Fruit fly (Drosophila melanogaster): ENCODE measurements around the gene CG1695.

CG1695 gene

dm6 chrX:20423747-20424165 is 10.0 kb upstream of the CG1695 start, which contains the start of the genes Pp4-19C and cactin (continued):
- TF ChIP-seq cyc (GFP tag; optimal IDR thresholded peaks at IDR 0.05) = peak; percentile 25
- no peak for TF ChIP-seq CG6808 (GFP tag; optimal IDR thresholded peaks at IDR 0.05)
- no peak for TF ChIP-seq CG6163 (GFP tag; IDR thresholded peaks at IDR 0.05)
- TF ChIP-seq Ets21C (GFP tag; optimal IDR thresholded peaks at IDR 0.05) = no peak
- TF ChIP-seq CG10669 (GFP tag; optimal IDR thresholded peaks at IDR 0.05) = no peak
- TF ChIP-seq CG34406 (GFP tag; optimal IDR thresholded peaks at IDR 0.05) = no peak
- no peak for TF ChIP-seq Sox15 (GFP tag; optimal IDR thresholded peaks at IDR 0.05)
- TF ChIP-seq CG16779 (tag; optimal IDR thresholded peaks at IDR 0.05) = no peak
- TF ChIP-seq fkh (GFP tag; optimal IDR thresholded peaks at IDR 0.05) = no peak

dm6 chrX:20426818-20427217 is 6.9 kb upstream of the CG1695 start, which contains the start of gene CG15456:
TSS of gene CG15456 (minus strand) at chrX:20427042.
- TF ChIP-seq fkh (GFP tag; optimal IDR thresholded peaks at IDR 0.05) (no peak), Ets96B (tag; optimal IDR thresholded peaks at IDR 0.05) (no peak), Eip78C (GFP tag) (no peak), OdsH (GFP tag; optimal IDR thresholded peaks at IDR 0.05) (no peak), CG34406 (GFP tag; optimal IDR thresholded peaks at IDR 0.05) (no peak), Hr39 (GFP tag; optimal IDR thresholded peaks at IDR 0.05) (no peak), CG8632 (GFP tag; optimal IDR thresholded peaks at IDR 0.05) (no peak), Hr38 (GFP tag; optimal IDR thresholded peaks at IDR 0.05) (no peak), Blimp-1 (GFP tag; optimal IDR thresholded peaks at IDR 0.05) (no peak), CG6163 (GFP tag; IDR thresholded peaks at IDR 0.05) (no peak), CG6854 (GFP tag; optimal IDR thresholded peaks at IDR 0.05) (no peak)

DNA sequence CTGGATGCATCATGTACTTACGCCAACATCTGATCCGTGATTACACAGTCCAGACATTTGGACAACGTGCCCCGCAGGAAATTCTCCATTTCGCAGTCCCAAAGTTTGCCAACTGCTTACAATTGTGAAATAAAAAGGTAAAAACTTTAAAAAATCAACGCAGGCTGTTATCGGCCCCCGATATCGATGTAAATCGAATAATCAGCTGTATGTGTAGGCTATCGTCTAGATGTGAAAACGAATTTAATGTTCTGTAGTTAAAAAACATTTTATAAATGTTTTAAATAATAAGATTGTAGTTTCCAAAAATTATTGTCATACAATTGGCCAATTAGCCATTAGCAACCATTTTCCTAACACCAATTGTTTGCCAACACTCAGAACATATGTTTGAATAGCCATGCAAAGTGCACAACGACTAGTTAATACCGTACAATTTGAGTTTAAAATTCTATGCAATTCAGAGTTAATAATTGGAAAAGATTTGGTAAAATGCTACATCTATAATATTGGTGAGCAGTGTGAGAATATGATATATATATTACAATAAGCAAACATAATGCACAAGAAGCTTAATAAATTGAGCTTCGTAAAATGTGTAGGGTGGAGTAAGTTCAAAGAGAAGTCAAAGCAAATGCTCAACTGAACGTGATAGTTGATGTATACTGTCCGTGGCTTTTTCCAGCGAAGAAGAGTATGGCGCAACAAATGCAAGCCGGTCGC is 4.1 kb upstream of the CG1695 start, which contains the start of the genes CG11710 and mal:
Gene CG11710, minus strand, starts transcription at position 192 of the 723 bp plus-strand sequence.
Gene mal, plus strand, starts transcription at position 194 of the 723 bp plus-strand sequence.
- peak; percentile 73 for TF ChIP-seq CG34406 (GFP tag; optimal IDR thresholded peaks at IDR 0.05)
- peak; percentile 87 for TF ChIP-seq cyc (GFP tag; optimal IDR thresholded peaks at IDR 0.05)
- TF ChIP-seq CG3919 (GFP tag; optimal IDR thresholded peaks at IDR 0.05) = peak; percentile 84
- peak; percentile 83 for TF ChIP-seq Hr39 (GFP tag; optimal IDR thresholded peaks at IDR 0.05)
- TF ChIP-seq CG16779 (tag; optimal IDR thresholded peaks at IDR 0.05) = no peak
- peak; percentile 73 for TF ChIP-seq CG11902 (GFP tag; optimal IDR thresholded peaks at IDR 0.05)
- peak; percentile 49 for TF ChIP-seq dac (GFP tag; optimal IDR thresholded peaks at IDR 0.05)
- peak; percentile 68 for TF ChIP-seq Gug (GFP tag; IDR thresholded peaks at IDR 0.05)
- peak; percentile 56; the same call in 1 of the 2 replicates for TF ChIP-seq CG11294 (GFP tag; IDR thresholded peaks at IDR 0.05)
- peak; percentile 74 for TF ChIP-seq Sox15 (GFP tag; optimal IDR thresholded peaks at IDR 0.05)
- peak; percentile 95 for TF ChIP-seq Eip78C (GFP tag)
- TF ChIP-seq CG32006 (GFP tag; optimal IDR thresholded peaks at IDR 0.05) = peak; percentile 81
- TF ChIP-seq ss (GFP tag; optimal IDR thresholded peaks at IDR 0.05) = peak in 1 of 2 experiments; percentile 87
- peak; percentile 2 for TF ChIP-seq fd85E (GFP tag; optimal IDR thresholded peaks at IDR 0.05)
- TF ChIP-seq CG31627 (GFP tag; optimal IDR thresholded peaks at IDR 0.05) = peak; percentile 76
- TF ChIP-seq CG10669 (GFP tag; optimal IDR thresholded peaks at IDR 0.05) = peak; percentile 87
- TF ChIP-seq Eip75B (GFP tag; optimal IDR thresholded peaks at IDR 0.05) = peak; percentile 80
- TF ChIP-seq net (GFP tag; optimal IDR thresholded peaks at IDR 0.05) = peak; percentile 56
- TF ChIP-seq Smox (GFP tag; optimal IDR thresholded peaks at IDR 0.05) = peak; percentile 83
- TF ChIP-seq dsx (GFP tag; optimal IDR thresholded peaks at IDR 0.05; ENCODE audit: poor library complexity, severe bottlenecking) = peak; percentile 83
- TF ChIP-seq Eip93F (GFP tag; optimal IDR thresholded peaks at IDR 0.05) = no peak
- TF ChIP-seq CG1621 (tag; optimal IDR thresholded peaks at IDR 0.05) = peak; percentile 72
- TF ChIP-seq CG6276 (GFP tag; optimal IDR thresholded peaks at IDR 0.05) = no peak
- TF ChIP-seq CG8319 (GFP tag; optimal IDR thresholded peaks at IDR 0.05) = peak; percentile 72
- peak; percentile 85 for TF ChIP-seq Sox14 (GFP tag; optimal IDR thresholded peaks at IDR 0.05)
- peak; percentile 84 for TF ChIP-seq CG3032 (tag; optimal IDR thresholded peaks at IDR 0.05)
- TF ChIP-seq Hr38 (GFP tag; optimal IDR thresholded peaks at IDR 0.05) = no peak
- no peak for TF ChIP-seq svp (GFP tag)
- TF ChIP-seq CG8119 (GFP tag; IDR thresholded peaks at IDR 0.05) = peak; percentile 85
- peak; percentile 82 for TF ChIP-seq Ets96B (tag; optimal IDR thresholded peaks at IDR 0.05)
- TF ChIP-seq Hr4 (GFP tag; optimal IDR thresholded peaks at IDR 0.05) = peak; percentile 86
- peak; percentile 73 for TF ChIP-seq Ets21C (GFP tag; optimal IDR thresholded peaks at IDR 0.05)
- TF ChIP-seq CG6792 (GFP tag; optimal IDR thresholded peaks at IDR 0.05) = peak; percentile 74
- TF ChIP-seq CG11762 (GFP tag; optimal IDR thresholded peaks at IDR 0.05; ENCODE audit: insufficient read depth) = peak; percentile 76
- peak; percentile 61; the same call in 1 of the 3 replicates for TF ChIP-seq CG6163 (GFP tag; IDR thresholded peaks at IDR 0.05)
- peak; percentile 76 for TF ChIP-seq CG6854 (GFP tag; optimal IDR thresholded peaks at IDR 0.05)
- TF ChIP-seq achi (GFP tag; optimal IDR thresholded peaks at IDR 0.05) = no peak
- peak; percentile 77 for TF ChIP-seq CG7368 (GFP tag; optimal IDR thresholded peaks at IDR 0.05)
- TF ChIP-seq lz (GFP tag; optimal IDR thresholded peaks at IDR 0.05) = peak; percentile 87

Measured in whole organism, prepupa.